Worm (Caenorhabditis elegans): ENCODE measurements around the gene dhs-15.

Gene dhs-15

DNA sequence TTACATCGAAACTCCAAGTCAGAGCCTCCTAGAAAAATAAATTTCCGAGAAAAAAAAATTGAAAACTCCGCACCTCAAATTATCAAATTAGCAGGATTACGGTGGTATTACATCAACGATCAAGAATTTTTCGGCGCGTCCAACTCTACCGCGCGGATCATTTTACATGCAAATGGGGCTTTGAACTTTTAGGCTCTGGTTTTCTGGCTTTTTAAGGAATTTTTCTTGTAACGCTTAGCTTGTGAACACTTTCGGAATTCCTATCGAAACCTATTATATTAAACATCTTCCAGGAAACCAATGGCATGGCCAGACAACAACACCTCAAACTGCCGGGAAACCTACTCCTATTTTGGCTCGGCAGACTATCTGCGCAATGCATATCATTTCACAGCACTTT lies 1.9 kb upstream of the dhs-15 start, which contains the start of gene srh-56:
TSS of gene srh-56 (plus strand) at position 301 of the 400 bp plus-strand sequence.
- TF ChIP-seq dao-5 (tag; optimal IDR thresholded peaks at IDR 0.05), result no peak
- TF ChIP-seq him-1 (tag; optimal IDR thresholded peaks at IDR 0.05), result no peak
- TF ChIP-seq W03F9.2 (tag; optimal IDR thresholded peaks at IDR 0.05), result no peak

- no peak for TF ChIP-seq W03F9.2 (tag; optimal IDR thresholded peaks at IDR 0.05)
- no peak for TF ChIP-seq dao-5 (tag; optimal IDR thresholded peaks at IDR 0.05)
- no peak for TF ChIP-seq him-1 (tag; optimal IDR thresholded peaks at IDR 0.05)
Measured at ce11 chrV:2767465-2767864, 2.2 kb downstream of the dhs-15 start, which contains the start of gene R05D8.9. Gene R05D8.9 (minus strand): TSS chrV:2767565.

DNA sequence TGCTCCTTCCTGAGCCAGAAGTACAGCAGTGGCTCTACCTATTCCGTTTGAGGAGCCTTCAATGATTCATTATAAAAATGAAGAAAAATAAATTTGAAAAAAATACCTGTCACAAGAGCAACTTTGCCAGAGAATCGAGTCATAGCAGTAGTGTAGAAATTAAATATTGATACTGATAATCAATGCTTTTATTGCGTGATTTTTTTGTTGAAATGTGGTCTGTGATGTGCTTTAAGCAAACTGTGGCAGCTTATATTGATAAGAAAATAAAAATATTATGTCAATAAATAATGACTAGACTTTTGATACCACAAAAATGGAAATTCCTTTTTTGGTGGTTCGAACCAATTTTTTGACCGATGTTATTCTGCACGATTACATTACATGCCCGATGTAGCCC lies 4.6 kb downstream of the dhs-15 start, which contains the start of gene dhs-14:
TSS of gene dhs-14 (minus strand) at position 149 of the 400 bp plus-strand sequence.
- no peak for TF ChIP-seq dao-5 (tag; optimal IDR thresholded peaks at IDR 0.05)

DNA sequence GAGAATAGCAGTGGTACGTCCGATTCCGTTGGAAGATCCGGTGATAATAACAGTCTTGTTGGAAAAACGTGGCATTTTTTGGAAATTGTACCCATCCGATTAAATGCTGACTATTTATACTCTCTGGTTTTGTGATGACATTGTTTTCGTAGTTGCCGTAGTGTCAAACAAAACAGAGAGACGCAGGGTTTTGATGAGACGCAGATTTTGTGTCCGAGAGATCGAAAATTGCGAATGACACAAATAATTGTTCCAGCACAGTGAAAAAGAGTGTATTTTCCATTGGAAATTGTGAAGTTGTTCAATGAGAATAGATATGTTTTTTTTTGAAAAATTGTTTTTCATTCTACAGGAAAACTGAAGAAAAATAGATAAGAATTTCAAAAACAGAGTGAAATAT lies 6.5 kb downstream of the dhs-15 start, which contains the start of gene R05D8.7:
TSS of gene R05D8.7 (minus strand) at position 104 of the 400 bp plus-strand sequence.
- TF ChIP-seq him-1 (tag; optimal IDR thresholded peaks at IDR 0.05) (no peak), dao-5 (tag; optimal IDR thresholded peaks at IDR 0.05) (no peak), W03F9.2 (tag; optimal IDR thresholded peaks at IDR 0.05) (no peak)

ce11 chrV:2761470-2761869 lies 8.2 kb downstream of the dhs-15 start:
- TF ChIP-seq W03F9.2 (tag; optimal IDR thresholded peaks at IDR 0.05) (no peak), him-1 (tag; optimal IDR thresholded peaks at IDR 0.05) (no peak), dao-5 (tag; optimal IDR thresholded peaks at IDR 0.05) (no peak)

DNA sequence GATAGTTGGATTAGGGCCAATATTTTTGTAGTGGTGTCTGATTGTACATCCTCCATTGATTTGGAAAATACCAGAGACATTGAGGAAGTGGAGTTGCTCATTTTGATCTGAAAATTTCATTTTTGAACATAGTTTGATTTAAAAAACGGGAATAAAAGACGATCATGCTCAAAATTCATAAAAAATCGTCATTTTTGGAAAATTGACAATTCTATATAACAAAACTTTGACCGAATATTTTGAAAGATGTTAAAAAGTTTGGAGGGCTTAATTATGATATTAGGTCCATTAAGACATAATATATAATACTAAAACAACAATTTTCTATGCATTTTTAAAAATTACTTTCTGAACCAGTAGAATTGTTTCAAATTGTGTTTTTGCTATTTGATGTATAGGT lies 10.2 kb downstream of the dhs-15 start, which contains the start of gene srg-58:
TSS of gene srg-58 (minus strand) at position 101 of the 400 bp plus-strand sequence.
- TF ChIP-seq him-1 (tag; optimal IDR thresholded peaks at IDR 0.05), result no peak
- TF ChIP-seq dao-5 (tag; optimal IDR thresholded peaks at IDR 0.05), result no peak
- no peak for TF ChIP-seq W03F9.2 (tag; optimal IDR thresholded peaks at IDR 0.05)

DNA sequence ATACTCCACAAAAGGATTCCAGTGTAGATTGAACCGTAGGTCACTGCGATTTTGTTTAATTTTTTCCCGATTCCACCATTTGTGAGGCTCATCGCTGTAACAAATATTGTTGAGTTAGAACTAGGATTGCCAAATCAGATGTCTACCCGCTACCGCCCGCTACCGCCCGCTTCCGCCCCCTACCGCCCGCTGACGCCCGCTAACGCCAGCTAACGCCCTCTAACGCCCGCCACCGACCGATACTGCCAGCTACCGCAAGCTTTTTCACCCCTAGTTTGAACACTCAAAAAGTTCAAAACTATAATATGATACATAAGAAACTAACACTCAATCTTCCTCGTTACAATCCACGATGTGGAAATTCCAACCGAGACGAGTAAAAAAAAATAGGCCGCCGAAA lies 11.2 kb downstream of the dhs-15 start:
- TF ChIP-seq him-1 (tag; optimal IDR thresholded peaks at IDR 0.05), result no peak
- TF ChIP-seq W03F9.2 (tag; optimal IDR thresholded peaks at IDR 0.05), result no peak
- TF ChIP-seq dao-5 (tag; optimal IDR thresholded peaks at IDR 0.05), result no peak

ce11 chrV:2757226-2757893 lies 12.3 kb downstream of the dhs-15 start, which contains the start of gene srx-28:
Gene srx-28 (minus strand): TSS chrV:2757276.
- TF ChIP-seq W03F9.2 (tag; optimal IDR thresholded peaks at IDR 0.05), result no peak
- no peak for TF ChIP-seq him-1 (tag; optimal IDR thresholded peaks at IDR 0.05)
- no peak for TF ChIP-seq dao-5 (tag; optimal IDR thresholded peaks at IDR 0.05)

ce11 chrV:2753007-2753406 lies 16.6 kb downstream of the dhs-15 start, which contains the start of gene srx-26:
Gene srx-26 (minus strand): TSS chrV:2753107.
- no peak for TF ChIP-seq dao-5 (tag; optimal IDR thresholded peaks at IDR 0.05)
- TF ChIP-seq him-1 (tag; optimal IDR thresholded peaks at IDR 0.05), result no peak
- no peak for TF ChIP-seq W03F9.2 (tag; optimal IDR thresholded peaks at IDR 0.05)

DNA sequence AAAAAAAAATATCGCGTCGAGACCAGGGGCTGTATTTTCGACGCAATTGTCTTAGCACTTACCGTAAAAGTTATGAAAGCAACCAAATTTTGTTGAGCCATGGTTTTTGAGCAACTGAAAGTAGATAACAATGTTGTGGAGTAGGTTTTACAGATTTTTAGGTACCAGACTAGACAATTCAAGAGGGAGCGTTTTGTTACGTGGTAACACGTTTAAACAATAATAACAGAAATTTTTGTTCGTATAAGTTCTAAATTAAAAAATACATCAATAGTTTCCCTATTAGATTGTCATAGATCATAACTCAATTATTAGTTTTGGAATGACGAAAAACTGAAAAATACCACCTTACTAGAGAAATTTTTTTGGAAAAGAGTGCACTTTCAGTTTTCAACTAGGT lies 19.6 kb downstream of the dhs-15 start, which contains the start of gene srx-24:
TSS of gene srx-24 (minus strand) at position 101 of the 400 bp plus-strand sequence.
- TF ChIP-seq W03F9.2 (tag; optimal IDR thresholded peaks at IDR 0.05) (no peak), dao-5 (tag; optimal IDR thresholded peaks at IDR 0.05) (no peak), him-1 (tag; optimal IDR thresholded peaks at IDR 0.05) (no peak)

DNA sequence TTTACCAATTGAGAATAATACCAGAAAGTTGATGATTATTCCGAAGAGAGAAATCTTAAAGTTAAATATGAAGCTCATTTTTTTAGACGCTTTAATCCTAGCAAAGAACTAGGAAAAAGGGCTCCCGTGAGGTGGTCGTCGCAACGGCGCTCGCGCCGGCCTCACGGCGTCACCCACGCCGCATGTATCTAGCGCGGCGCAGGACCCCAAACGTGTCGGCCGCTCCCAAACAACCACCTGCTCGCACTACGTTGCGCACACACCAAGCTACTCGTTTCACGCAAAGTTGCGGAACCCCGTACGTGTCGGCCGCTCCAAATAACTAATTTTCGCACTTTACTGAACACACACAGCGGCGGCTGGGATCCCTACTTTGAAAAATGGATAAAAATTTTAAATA lies 23.2 kb downstream of the dhs-15 start:
- no peak for TF ChIP-seq him-1 (tag; optimal IDR thresholded peaks at IDR 0.05)
- TF ChIP-seq W03F9.2 (tag; optimal IDR thresholded peaks at IDR 0.05), result no peak
- TF ChIP-seq dao-5 (tag; optimal IDR thresholded peaks at IDR 0.05), result no peak

- TF ChIP-seq him-1 (tag; optimal IDR thresholded peaks at IDR 0.05), result no peak
- no peak for TF ChIP-seq W03F9.2 (tag; optimal IDR thresholded peaks at IDR 0.05)
- no peak for TF ChIP-seq dao-5 (tag; optimal IDR thresholded peaks at IDR 0.05)
Measured at ce11 chrV:2742298-2742697, 27.4 kb downstream of the dhs-15 start, which contains the start of gene srg-62. Gene srg-62 (minus strand): TSS chrV:2742398.

DNA sequence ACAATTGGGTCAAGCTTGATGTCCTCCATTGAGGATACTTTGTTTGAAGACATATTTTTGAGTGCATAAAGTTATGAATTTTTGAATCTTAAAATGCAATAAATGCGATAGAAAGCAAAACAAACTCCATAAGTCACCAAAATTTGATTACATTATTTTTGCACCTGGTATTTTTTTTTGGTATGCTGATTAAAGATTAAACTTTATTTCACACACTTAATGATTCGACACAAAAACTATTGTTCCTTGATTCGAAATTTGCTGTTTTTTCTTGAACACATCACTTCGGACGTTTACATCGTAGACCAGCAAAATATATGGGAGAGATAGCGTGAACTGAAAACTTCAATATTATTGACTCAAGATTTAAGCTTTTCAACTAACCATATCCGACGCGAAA lies 29.4 kb downstream of the dhs-15 start, which contains the start of gene srg-61:
TSS of gene srg-61 (minus strand) at position 101 of the 400 bp plus-strand sequence.
- TF ChIP-seq dao-5 (tag; optimal IDR thresholded peaks at IDR 0.05), result no peak

DNA sequence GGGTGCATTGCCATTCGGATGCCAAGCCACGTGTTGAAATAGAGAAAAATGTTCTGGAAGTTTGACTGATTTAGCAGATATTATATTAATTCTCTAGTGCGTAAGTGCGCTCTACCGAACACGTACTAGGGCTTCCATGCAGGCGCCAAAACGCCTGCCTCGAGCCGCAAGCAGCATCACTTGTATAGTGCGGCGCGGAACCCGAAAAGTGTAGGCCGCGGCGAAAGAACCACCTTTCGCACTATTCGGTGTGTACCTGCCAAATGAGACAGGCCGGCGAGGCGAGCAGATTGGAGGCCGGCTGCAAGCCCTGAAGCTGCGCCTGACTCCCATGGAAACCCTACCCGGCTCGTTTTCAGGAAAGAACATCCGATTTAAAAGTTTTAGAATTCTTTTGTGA lies 30.0 kb downstream of the dhs-15 start:
- TF ChIP-seq W03F9.2 (tag; optimal IDR thresholded peaks at IDR 0.05) (no peak), dao-5 (tag; optimal IDR thresholded peaks at IDR 0.05) (no peak), him-1 (tag; optimal IDR thresholded peaks at IDR 0.05) (no peak)

DNA sequence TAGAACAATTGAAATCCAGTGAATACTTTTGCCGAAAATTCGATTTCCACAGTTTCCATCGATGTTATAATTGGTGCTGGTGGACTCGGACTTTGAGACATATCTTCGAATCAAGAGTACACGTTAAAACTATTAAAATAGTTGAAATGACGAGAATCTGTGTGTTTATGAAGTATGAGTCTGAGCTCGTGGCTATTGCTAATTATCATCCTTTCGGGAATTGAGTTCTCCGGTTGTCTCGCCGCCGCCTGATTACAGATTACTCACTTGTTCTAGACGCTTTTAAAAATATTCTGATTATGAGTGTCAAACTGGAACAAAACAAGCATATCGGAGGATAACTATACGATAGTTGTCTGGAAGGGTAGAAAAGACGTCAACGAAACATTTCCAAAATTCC lies 31.5 kb downstream of the dhs-15 start, which contains the start of gene srg-56:
TSS of gene srg-56 (minus strand) at position 101 of the 400 bp plus-strand sequence.
- TF ChIP-seq W03F9.2 (tag; optimal IDR thresholded peaks at IDR 0.05) (no peak), him-1 (tag; optimal IDR thresholded peaks at IDR 0.05) (no peak), dao-5 (tag; optimal IDR thresholded peaks at IDR 0.05) (no peak)

Measured in whole organism, L4/young adult.